Worm (Caenorhabditis elegans) whole organism, midembryonic: ENCODE results near the gene ilys-2.

Experiments
- T22C8.4 ChIP-seq: fragments of 200-800 bp; sonication (Bioruptor generic); IDR thresholded peaks from 2 replicates; pipeline ENCODE4 v1.3.6; 2022; ENCODE audit warnings: missing genetic modification characterization, missing compliant biosample characterization
- cog-1 ChIP-seq: sonication (generic microtip); optimal IDR thresholded peaks from 2 replicates; lab custom pipeline; 2016; ENCODE audit warnings: missing genetic modification characterization, missing compliant biosample characterization
- flt-1 ChIP-seq: fragments of 200-800 bp; sonication (Bioruptor generic); IDR thresholded peaks from 2 replicates; pipeline ENCODE4 v1.3.6; 2022; ENCODE audit warnings: missing genetic modification characterization, missing compliant biosample characterization
- med-1 ChIP-seq: sonication (generic microtip); optimal IDR thresholded peaks from 2 replicates; lab custom pipeline; 2017; ENCODE audit warnings: missing genetic modification characterization, mild to moderate bottlenecking, missing compliant biosample characterization, antibody characterized with exemption, missing genetic modification reagents; ENCODE audit not compliant: insufficient read depth
- ref-1 ChIP-seq: fragments of 200-800 bp; sonication (Bioruptor generic); conservative IDR thresholded peaks from 2 replicates; pipeline ENCODE4 v1.3.6; 2022; ENCODE audit warnings: missing genetic modification reagents, missing genetic modification characterization, missing compliant biosample characterization
- tab-1 ChIP-seq: fragments of 200-800 bp; sonication (Bioruptor generic); IDR thresholded peaks from 2 replicates; pipeline ENCODE4 v1.3.6; 2022; ENCODE audit warnings: missing genetic modification characterization, missing compliant biosample characterization
- ztf-29 ChIP-seq: fragments of 200-800 bp; sonication (Bioruptor generic); IDR thresholded peaks from 2 replicates; pipeline ENCODE4 v1.3.6; 2022; ENCODE audit warnings: missing genetic modification reagents, missing genetic modification characterization, missing compliant biosample characterization

DNA sequence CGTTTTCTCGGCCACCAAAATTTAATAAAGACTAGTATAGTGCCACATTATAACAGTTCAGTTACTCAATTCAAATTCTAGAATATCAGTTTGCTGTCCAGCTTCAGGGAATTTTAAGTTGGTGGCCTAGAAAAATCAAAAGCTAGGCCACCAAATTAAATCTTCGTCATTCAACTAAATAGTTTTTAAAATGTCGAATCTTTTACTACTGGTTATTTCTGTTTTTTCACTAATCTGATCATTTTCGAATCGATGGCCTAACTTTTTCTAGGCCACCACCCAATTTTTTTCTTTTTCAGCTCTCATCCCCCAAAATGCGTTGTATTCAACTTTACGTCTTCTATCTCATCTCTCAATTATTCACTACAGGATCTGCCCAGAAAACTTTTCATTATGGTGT, 8.9 kb downstream of the ilys-2 start, which contains the start of gene grd-16:
- no peak for TF ChIP-seq T22C8.4
- TF ChIP-seq ref-1 (GFP tag; lab: Robert Waterston, UW): no peak
- TF ChIP-seq ztf-29 (GFP tag; lab: Robert Waterston, UW): no peak
- no peak for TF ChIP-seq tab-1
- no peak for TF ChIP-seq flt-1 (GFP tag; lab: Robert Waterston, UW)
- TF ChIP-seq cog-1 (tag; lab: Kevin White, UChicago): no peak
- no peak for TF ChIP-seq med-1 (GFP tag; lab: Kevin White, UChicago)
